Worm (Caenorhabditis elegans) whole organism, young adult: Measurements from ENCODE around the gene frpr-2.

Experiments used
- C06A6.2 ChIP-seq: fragments of 200-800 bp; sonication (Bioruptor generic); conservative IDR thresholded peaks from 2 replicates; pipeline ENCODE4 v1.3.6; 2022; ENCODE audit warnings: missing genetic modification characterization, missing compliant biosample characterization
- Y79H2A.3 ChIP-seq: fragments of 200-800 bp; sonication (Bioruptor generic); conservative IDR thresholded peaks from 2 replicates; pipeline ENCODE4 v1.3.6; 2022; ENCODE audit warnings: missing genetic modification reagents, missing genetic modification characterization, missing compliant biosample characterization
- him-1 ChIP-seq: sonication (generic microtip); optimal IDR thresholded peaks from 2 replicates; lab custom pipeline; 2016; ENCODE audit warnings: missing genotype, missing genetic modification reagents, missing genetic modification characterization, missing compliant biosample characterization
- lin-40 ChIP-seq: sonication (generic microtip); optimal IDR thresholded peaks from 2 replicates; lab custom pipeline; 2016; ENCODE audit warnings: missing genetic modification characterization, mild to moderate bottlenecking, missing compliant biosample characterization, missing genotype, missing genetic modification reagents
- lin-54 ChIP-seq: fragments of 200-800 bp; sonication (Bioruptor generic); optimal IDR thresholded peaks from 2 replicates; lab custom pipeline; 2018; ENCODE audit warnings: mild to moderate bottlenecking, missing genetic modification characterization, missing compliant biosample characterization
- unc-130 ChIP-seq: sonication (generic microtip); optimal IDR thresholded peaks from 2 replicates; lab custom pipeline; 2016; ENCODE audit warnings: missing genetic modification reagents, missing genetic modification characterization, missing compliant biosample characterization
- ztf-28 ChIP-seq: fragments of 200-800 bp; sonication (Bioruptor generic); IDR thresholded peaks from 2 replicates; pipeline ENCODE4 v1.3.6; 2022; ENCODE audit warnings: missing genetic modification reagents, missing genetic modification characterization, missing compliant biosample characterization

DNA sequence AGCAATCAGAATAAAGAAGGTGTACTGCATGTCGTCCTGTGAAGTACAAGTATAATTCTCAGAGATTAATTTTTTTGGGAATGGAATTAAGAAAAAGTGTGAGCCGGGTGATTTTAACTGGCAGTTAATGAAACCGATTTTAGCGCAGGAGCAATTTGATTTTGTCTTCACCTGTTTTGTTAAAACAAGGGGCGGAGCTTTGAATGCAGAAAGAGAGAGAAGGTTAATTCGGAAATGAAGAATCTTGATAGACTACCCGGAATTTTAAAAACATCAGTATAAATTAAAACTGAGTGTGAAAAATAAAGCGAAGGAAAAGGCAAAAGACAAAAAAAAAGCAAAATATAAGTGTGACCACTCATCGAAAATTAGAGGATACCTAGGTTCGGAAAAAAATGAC, 18.7 kb upstream of the frpr-2 start, which contains the start of gene C05E7.3:
- TF ChIP-seq ztf-28 (GFP tag; lab: Robert Waterston, UW) (no peak), Y79H2A.3 (GFP tag; lab: Robert Waterston, UW) (no peak), lin-40 (tag; lab: Kevin White, UChicago) (no peak), him-1 (no peak), unc-130 (GFP tag; lab: Kevin White, UChicago) (no peak), C06A6.2 (no peak), lin-54 (GFP tag; lab: Kevin White, UChicago) (no peak)
